Fruit fly (Drosophila melanogaster) whole organism, embryonic: Measurements from ENCODE around the gene Spec2.

Source experiments
- BtbVII ChIP-seq: fragments of 200-800 bp; sonication (Bioruptor generic); optimal IDR thresholded peaks from 3 replicates; lab custom pipeline; 2017; ENCODE audit warnings: missing biosample characterization, mild to moderate bottlenecking, missing genetic modification characterization
- CG10209 ChIP-seq: fragments of 200-800 bp; sonication (Bioruptor generic); optimal IDR thresholded peaks from 3 replicates; lab custom pipeline; 2017; ENCODE audit warnings: missing biosample characterization, mild to moderate bottlenecking, missing genetic modification characterization, missing genetic modification reagents
- CG10565 ChIP-seq: fragments of 200-800 bp; sonication (Bioruptor generic); optimal IDR thresholded peaks from 3 replicates; lab custom pipeline; 2016; ENCODE audit warnings: missing biosample characterization, mild to moderate bottlenecking, missing genetic modification characterization
- CG11723 ChIP-seq: fragments of 200-800 bp; sonication (Bioruptor generic); optimal IDR thresholded peaks from 2 replicates; lab custom pipeline; 2017; ENCODE audit warnings: missing biosample characterization, mild to moderate bottlenecking, missing genetic modification characterization
- CG12071 ChIP-seq: fragments of 200-800 bp; sonication (Bioruptor generic); optimal IDR thresholded peaks from 3 replicates; lab custom pipeline; 2018; ENCODE audit warnings: missing biosample characterization, mild to moderate bottlenecking, missing genetic modification characterization
- CG12104 ChIP-seq: fragments of 200-800 bp; sonication (Bioruptor generic); optimal IDR thresholded peaks from 3 replicates; lab custom pipeline; 2016; ENCODE audit warnings: missing biosample characterization, missing genetic modification characterization
- CG12659 ChIP-seq: fragments of 200-800 bp; sonication (Bioruptor generic); optimal IDR thresholded peaks from 3 replicates; lab custom pipeline; 2017; ENCODE audit warnings: mild to moderate bottlenecking, missing biosample characterization, missing genetic modification reagents, missing genetic modification characterization
- CG13123 ChIP-seq: fragments of 200-800 bp; sonication (Bioruptor generic); optimal IDR thresholded peaks from 2 replicates; lab custom pipeline; 2016; ENCODE audit warnings: missing biosample characterization, missing genetic modification characterization
- CG13424 ChIP-seq: fragments of 200-800 bp; sonication (Bioruptor generic); optimal IDR thresholded peaks from 2 replicates; lab custom pipeline; 2019; ENCODE audit warnings: missing biosample characterization, mild to moderate bottlenecking, missing genetic modification characterization, moderate library complexity
- CG16813 ChIP-seq: fragments of 200-800 bp; sonication (Bioruptor generic); IDR thresholded peaks from 3 replicates; pipeline ENCODE4 v1.3.6; 2022; ENCODE audit warnings: missing biosample characterization, missing genetic modification characterization; ENCODE audit not compliant: partially characterized antibody
- CG16863 ChIP-seq: fragments of 200-800 bp; sonication (Bioruptor generic); optimal IDR thresholded peaks from 3 replicates; lab custom pipeline; 2016; ENCODE audit warnings: missing biosample characterization, missing genetic modification characterization
- CG30020 ChIP-seq: fragments of 200-800 bp; optimal IDR thresholded peaks from 2 replicates; lab custom pipeline; 2019; ENCODE audit warnings: missing biosample characterization, mild to moderate bottlenecking, missing genetic modification characterization, moderate library complexity
- CG33213 ChIP-seq: fragments of 200-800 bp; sonication (Bioruptor generic); optimal IDR thresholded peaks from 3 replicates; lab custom pipeline; 2016; ENCODE audit warnings: missing biosample characterization, missing genetic modification characterization
- CG3847 ChIP-seq: fragments of 200-800 bp; sonication (Bioruptor generic); IDR thresholded peaks from 2 replicates; pipeline ENCODE4 v1.3.6; 2022; ENCODE audit warnings: missing biosample characterization, missing genetic modification characterization
- CG4617 ChIP-seq: fragments of 200-800 bp; sonication (Bioruptor generic); optimal IDR thresholded peaks from 3 replicates; lab custom pipeline; 2016; ENCODE audit warnings: missing biosample characterization, missing genetic modification characterization, borderline replicate concordance
- CG8388 ChIP-seq: fragments of 200-800 bp; sonication (Bioruptor generic); optimal IDR thresholded peaks from 2 replicates; lab custom pipeline; 2019; ENCODE audit warnings: missing biosample characterization, mild to moderate bottlenecking, missing genetic modification characterization, moderate library complexity
- CG8924 ChIP-seq: fragments of 200-800 bp; optimal IDR thresholded peaks from 3 replicates; lab custom pipeline; 2019; ENCODE audit warnings: missing biosample characterization, mild to moderate bottlenecking, missing genetic modification characterization, moderate library complexity
- CG8944 ChIP-seq: fragments of 200-800 bp; sonication (Bioruptor generic); optimal IDR thresholded peaks from 3 replicates; lab custom pipeline; 2016; ENCODE audit warnings: missing biosample characterization, missing genetic modification characterization
- Chrac-16 ChIP-seq: fragments of 200-800 bp; sonication (Bioruptor generic); optimal IDR thresholded peaks from 3 replicates; lab custom pipeline; 2016; ENCODE audit warnings: missing biosample characterization, missing genetic modification characterization
- CoRest ChIP-seq: fragments of 200-800 bp; sonication (Bioruptor generic); optimal IDR thresholded peaks from 3 replicates; lab custom pipeline; 2018; ENCODE audit warnings: missing biosample characterization, mild to moderate bottlenecking, missing genetic modification characterization, moderate library complexity
- D19A ChIP-seq: fragments of 200-800 bp; optimal IDR thresholded peaks from 3 replicates; lab custom pipeline; 2019; ENCODE audit warnings: missing biosample characterization, mild to moderate bottlenecking, missing genetic modification characterization, moderate library complexity
- Dref ChIP-seq: fragments of 200-800 bp; sonication (Bioruptor generic); IDR thresholded peaks from 2 replicates; pipeline ENCODE4 v1.3.6; 2022; ENCODE audit warnings: missing biosample characterization, missing genetic modification characterization
- Eip74EF ChIP-seq, 2 experiments: fragments of 200-800 bp in 1 of 2; fragments of >200 bp in 1 of 2; sonication (Bioruptor generic) in 1 of 2; optimal IDR thresholded peaks; 2 replicates each; lab custom pipeline; 2017 to 2019; ENCODE audit warnings: missing biosample characterization in 2 of 2, missing genetic modification characterization in 2 of 2, mild to moderate bottlenecking in 1 of 2, moderate library complexity in 1 of 2
- Elba2 ChIP-seq: fragments of 200-800 bp; sonication (Bioruptor generic); optimal IDR thresholded peaks from 3 replicates; lab custom pipeline; 2016; ENCODE audit warnings: missing biosample characterization, missing genetic modification characterization
- HLHmδ ChIP-seq: fragments of 200-800 bp; sonication (Bioruptor generic); optimal IDR thresholded peaks from 2 replicates; lab custom pipeline; 2018; ENCODE audit warnings: missing biosample characterization, mild to moderate bottlenecking, missing genetic modification characterization, moderate library complexity
- Hmr ChIP-seq: fragments of 200-800 bp; sonication (Bioruptor generic); optimal IDR thresholded peaks from 3 replicates; lab custom pipeline; 2017; ENCODE audit warnings: mild to moderate bottlenecking, missing biosample characterization, missing genetic modification reagents, missing genetic modification characterization
- Hsf ChIP-seq: fragments of 200-800 bp; sonication (Bioruptor generic); optimal IDR thresholded peaks from 3 replicates; lab custom pipeline; 2016; ENCODE audit warnings: missing biosample characterization, missing genetic modification characterization
- Sry-β ChIP-seq: fragments of 200-800 bp; sonication (Bioruptor generic); optimal IDR thresholded peaks from 2 replicates; lab custom pipeline; 2018; ENCODE audit warnings: missing biosample characterization, mild to moderate bottlenecking, missing genetic modification characterization, moderate library complexity
- Vsx1 ChIP-seq: fragments of 200-800 bp; sonication (Bioruptor generic); optimal IDR thresholded peaks from 2 replicates; lab custom pipeline; 2017; ENCODE audit warnings: missing biosample characterization, mild to moderate bottlenecking, missing genetic modification characterization, missing genetic modification reagents
- aop ChIP-seq: fragments of 200-800 bp; sonication (Bioruptor generic); IDR thresholded peaks from 2 replicates; pipeline ENCODE4 v1.3.6; 2022; ENCODE audit warnings: missing biosample characterization, missing genetic modification characterization
- ash1 ChIP-seq: fragments of 200-800 bp; sonication (Bioruptor generic); optimal IDR thresholded peaks from 2 replicates; lab custom pipeline; 2018; ENCODE audit warnings: missing biosample characterization, mild to moderate bottlenecking, missing genetic modification characterization
- az2 ChIP-seq: fragments of 200-800 bp; sonication (Bioruptor generic); optimal IDR thresholded peaks from 3 replicates; lab custom pipeline; 2016; ENCODE audit warnings: missing biosample characterization, missing genetic modification characterization
- bigmax ChIP-seq: fragments of 200-800 bp; sonication (Bioruptor generic); optimal IDR thresholded peaks from 2 replicates; lab custom pipeline; 2018; ENCODE audit warnings: missing biosample characterization, mild to moderate bottlenecking, missing genetic modification characterization
- caup ChIP-seq: fragments of 200-800 bp; sonication (Bioruptor generic); optimal IDR thresholded peaks from 3 replicates; lab custom pipeline; 2017; ENCODE audit warnings: missing biosample characterization, mild to moderate bottlenecking, missing genetic modification characterization, moderate library complexity; ENCODE audit not compliant: severe bottlenecking
- dpn ChIP-seq, 2 experiments: fragments of 200-800 bp; sonication (Bioruptor generic); optimal IDR thresholded peaks; 3 replicates each; lab custom pipeline; 2016; ENCODE audit warnings: missing biosample characterization in 2 of 2, missing genetic modification characterization in 2 of 2
- fd3F ChIP-seq: fragments of 200-800 bp; sonication (Bioruptor generic); optimal IDR thresholded peaks from 2 replicates; lab custom pipeline; 2018; ENCODE audit warnings: missing biosample characterization, mild to moderate bottlenecking, missing genetic modification characterization, moderate library complexity
- fd96Cb ChIP-seq: fragments of 200-800 bp; sonication (Bioruptor generic); optimal IDR thresholded peaks from 2 replicates; lab custom pipeline; 2018; ENCODE audit warnings: missing biosample characterization, mild to moderate bottlenecking, missing genetic modification characterization, moderate library complexity
- gfzf ChIP-seq: fragments of 200-800 bp; sonication (Bioruptor generic); optimal IDR thresholded peaks from 2 replicates; lab custom pipeline; 2016; ENCODE audit warnings: missing biosample characterization, mild to moderate bottlenecking, missing genetic modification characterization, moderate library complexity
- grau ChIP-seq: fragments of 200-800 bp; optimal IDR thresholded peaks from 3 replicates; lab custom pipeline; 2019; ENCODE audit warnings: missing biosample characterization, mild to moderate bottlenecking, missing genetic modification characterization, moderate library complexity
- h ChIP-seq: fragments of >200 bp; optimal IDR thresholded peaks from 2 replicates; lab custom pipeline; 2017
- mam ChIP-seq: fragments of 200-800 bp; sonication (Bioruptor generic); optimal IDR thresholded peaks from 3 replicates; lab custom pipeline; 2016; ENCODE audit warnings: missing biosample characterization, missing genetic modification characterization
- pnt ChIP-seq: fragments of 200-800 bp; sonication (Bioruptor generic); optimal IDR thresholded peaks from 3 replicates; lab custom pipeline; 2016; ENCODE audit warnings: missing biosample characterization, missing genetic modification characterization
- pzg ChIP-seq: fragments of 200-800 bp; sonication (Bioruptor generic); optimal IDR thresholded peaks from 3 replicates; lab custom pipeline; 2018; ENCODE audit warnings: missing biosample characterization, mild to moderate bottlenecking, missing genetic modification characterization, moderate library complexity
- run ChIP-seq: fragments of 200-800 bp; sonication (Bioruptor generic); optimal IDR thresholded peaks from 3 replicates; lab custom pipeline; 2018; ENCODE audit warnings: missing biosample characterization, mild to moderate bottlenecking, missing genetic modification characterization
- schlank ChIP-seq: fragments of 200-800 bp; sonication (Bioruptor generic); optimal IDR thresholded peaks from 2 replicates; lab custom pipeline; 2018; ENCODE audit warnings: missing biosample characterization, mild to moderate bottlenecking, missing genetic modification characterization
- scrt ChIP-seq: fragments of 200-800 bp; sonication (Bioruptor generic); optimal IDR thresholded peaks from 2 replicates; lab custom pipeline; 2018; ENCODE audit warnings: missing biosample characterization, mild to moderate bottlenecking, missing genetic modification characterization, moderate library complexity
- sd ChIP-seq: fragments of 200-800 bp; sonication (Bioruptor generic); optimal IDR thresholded peaks from 3 replicates; lab custom pipeline; 2018; ENCODE audit warnings: missing biosample characterization, mild to moderate bottlenecking, missing genetic modification characterization, moderate library complexity
- slou ChIP-seq: fragments of 200-800 bp; sonication (Bioruptor generic); optimal IDR thresholded peaks from 3 replicates; lab custom pipeline; 2016; ENCODE audit warnings: missing biosample characterization, missing genetic modification characterization
- ssp ChIP-seq: fragments of 200-800 bp; sonication (Bioruptor generic); IDR thresholded peaks from 2 replicates; pipeline ENCODE4 v1.3.6; 2022; ENCODE audit warnings: missing biosample characterization, missing genetic modification characterization
- wdn ChIP-seq: fragments of 200-800 bp; sonication (Bioruptor generic); IDR thresholded peaks from 2 replicates; pipeline ENCODE4 v1.3.6; 2022; ENCODE audit warnings: missing biosample characterization, missing genetic modification characterization

Spec2 gene

DNA sequence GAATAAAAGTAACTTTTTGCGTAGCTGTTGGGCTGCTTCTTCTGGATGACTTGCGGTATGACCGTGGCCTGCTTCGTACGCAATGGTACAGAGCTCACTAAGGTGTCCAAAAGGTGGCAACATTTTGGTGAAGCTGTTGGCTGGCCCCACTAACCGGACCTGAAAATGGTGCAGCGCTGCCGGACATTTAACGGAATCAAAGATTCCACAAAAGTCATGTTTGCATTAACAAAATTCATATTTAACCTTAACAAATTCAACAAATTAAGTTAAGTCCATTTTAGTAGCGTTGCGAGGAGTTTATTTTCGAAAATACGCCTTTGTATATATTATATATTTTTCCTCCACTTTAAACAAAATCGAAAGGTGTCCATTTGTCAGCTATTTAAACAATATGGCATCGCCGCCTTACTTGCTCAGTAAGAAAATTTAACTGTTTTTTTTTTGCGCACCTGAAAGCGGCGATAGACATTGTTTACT lies 22.8 kb downstream of the Spec2 start, which contains the start of the genes kra and SecS (continued):
- TF ChIP-seq slou (peak; percentile 65), CG10209 (GFP tag; lab: Kevin White, UChicago) (peak; percentile 54), CG12104 (GFP tag; lab: Kevin White, UChicago) (peak; percentile 75), Sry-β (GFP tag; lab: Kevin White, UChicago) (peak; percentile 16), CG12659 (peak; percentile 91), az2 (GFP tag; lab: Kevin White, UChicago) (peak; percentile 66), D19A (tag; lab: Kevin White, UChicago) (peak; percentile 30), Vsx1 (GFP tag; lab: Kevin White, UChicago) (no peak), gfzf (peak; percentile 95), CG16813 (GFP tag; lab: Robert Waterston, UW) (no peak), CG12071 (GFP tag; lab: Kevin White, UChicago) (peak; percentile 27), CG13424 (tag; lab: Kevin White, UChicago) (peak; percentile 77), dpn (GFP tag; optimal IDR thresholded peaks at IDR 0.05; lab: Kevin White, UChicago) (peak; percentile 67 to 68), Eip74EF (GFP tag; optimal IDR thresholded peaks at IDR 0.05; lab: Kevin White, UChicago) (no peak), HLHmδ (peak; percentile 80), CG8924 (tag; lab: Kevin White, UChicago) (peak; percentile 48), run (tag; lab: Kevin White, UChicago) (no peak), caup (peak; percentile 54), sd (tag; lab: Kevin White, UChicago) (peak; percentile 9), ash1 (GFP tag; lab: Kevin White, UChicago) (peak; percentile 20), grau (peak; percentile 54), CG30020 (tag; lab: Kevin White, UChicago) (peak; percentile 60), CG8388 (GFP tag; lab: Kevin White, UChicago) (peak; percentile 21), Hsf (peak; percentile 52), fd3F (GFP tag; lab: Kevin White, UChicago) (peak; percentile 47), wdn (GFP tag; lab: Robert Waterston, UW) (no peak), CG8944 (peak; percentile 32), ssp (GFP tag; lab: Robert Waterston, UW) (no peak), scrt (GFP tag; lab: Kevin White, UChicago) (peak; percentile 46), mam (GFP tag; lab: Kevin White, UChicago) (peak; percentile 68), h (no peak), fd96Cb (tag; lab: Kevin White, UChicago) (peak; percentile 29), CG3847 (GFP tag; lab: Robert Waterston, UW) (no peak), CG16863 (no peak), schlank (peak; percentile 30), CG11723 (GFP tag; lab: Kevin White, UChicago) (peak; percentile 57), CG4617 (GFP tag; lab: Kevin White, UChicago) (peak; percentile 86), CG10565 (GFP tag; lab: Kevin White, UChicago) (no peak), CG33213 (GFP tag; lab: Kevin White, UChicago) (peak; percentile 65), Dref (GFP tag; lab: Robert Waterston, UW) (no peak), Elba2 (GFP tag; lab: Kevin White, UChicago) (peak; percentile 81), pzg (GFP tag; lab: Kevin White, UChicago) (peak; percentile 93), CoRest (tag; lab: Kevin White, UChicago) (peak; percentile 79), bigmax (GFP tag; lab: Kevin White, UChicago) (peak; percentile 53), pnt (GFP tag; lab: Kevin White, UChicago) (peak; percentile 21), CG13123 (GFP tag; lab: Kevin White, UChicago) (no peak), BtbVII (GFP tag; lab: Kevin White, UChicago) (peak; percentile 33), aop (GFP tag; lab: Robert Waterston, UW) (no peak), Chrac-16 (peak; percentile 69), Hmr (GFP tag; lab: Kevin White, UChicago) (peak; percentile 81)
